Worm (Caenorhabditis elegans): ENCODE results near the gene gtsf-1.
"Not testable (repeated sequence)": the region's sequence is repeated elsewhere in the genome, so short reads cannot be mapped to it uniquely, and the experiment has no call there.

The gtsf-1 gene

DNA sequence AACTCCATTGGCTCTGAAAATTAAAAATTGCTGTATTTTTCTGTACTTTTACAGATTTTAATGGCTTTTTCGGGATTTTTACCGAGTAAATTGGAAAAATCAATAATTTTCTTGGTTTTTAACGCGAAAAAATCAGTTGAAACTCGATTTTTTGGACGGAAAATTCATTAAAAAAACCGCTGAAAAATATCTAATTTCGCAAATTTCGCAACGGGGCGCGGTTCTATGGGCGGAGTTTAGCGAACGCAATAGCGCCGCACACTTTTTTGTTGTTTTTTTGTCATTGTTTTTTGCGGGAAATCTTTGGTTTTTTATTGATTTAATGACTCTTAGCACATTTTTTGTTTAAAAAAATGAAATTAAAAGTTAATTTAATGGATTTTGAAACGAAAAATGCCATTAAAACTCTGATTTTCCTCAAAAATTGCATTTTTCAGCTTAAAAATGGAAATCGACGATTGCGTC lies 2.2 kb upstream of the gtsf-1 start, which contains the start of the genes mel-46 and lsy-13 (continued):
- TF ChIP-seq F23B12.7 (tag; optimal IDR thresholded peaks at IDR 0.05; ENCODE audit: insufficient read depth) (peak; percentile 42), F52B5.7 (tag; optimal IDR thresholded peaks at IDR 0.05) (no peak)

DNA sequence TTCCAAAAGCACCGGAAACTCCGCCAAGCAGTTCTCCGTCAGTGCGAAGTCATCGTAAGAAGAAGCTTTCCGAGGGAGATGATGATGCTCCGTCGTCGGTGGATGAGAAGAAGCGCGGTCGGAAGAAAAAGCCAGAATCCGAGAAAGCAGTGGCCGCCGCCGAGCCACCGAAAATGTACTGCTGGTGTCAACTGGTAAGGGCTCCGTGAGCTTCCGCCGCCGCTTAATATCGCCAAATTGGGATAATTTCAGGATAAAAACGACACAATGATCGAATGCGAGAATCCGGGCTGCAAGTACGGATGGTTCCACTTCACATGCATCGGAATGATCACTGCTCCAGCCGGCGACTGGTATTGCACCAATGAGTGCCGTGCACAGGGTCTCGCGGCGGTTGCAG lies 764 bp upstream of the gtsf-1 start:
- TF ChIP-seq hsf-1 (GFP tag; IDR thresholded peaks at IDR 0.05) (peak; percentile 59; the same call in 1 of the 2 replicates), zfh-2 (GFP tag; conservative IDR thresholded peaks at IDR 0.05) (peak; percentile 75), aptf-3 (GFP tag; IDR thresholded peaks at IDR 0.05) (no peak), nfyb-1 (GFP tag; IDR thresholded peaks at IDR 0.05) (no peak)

DNA sequence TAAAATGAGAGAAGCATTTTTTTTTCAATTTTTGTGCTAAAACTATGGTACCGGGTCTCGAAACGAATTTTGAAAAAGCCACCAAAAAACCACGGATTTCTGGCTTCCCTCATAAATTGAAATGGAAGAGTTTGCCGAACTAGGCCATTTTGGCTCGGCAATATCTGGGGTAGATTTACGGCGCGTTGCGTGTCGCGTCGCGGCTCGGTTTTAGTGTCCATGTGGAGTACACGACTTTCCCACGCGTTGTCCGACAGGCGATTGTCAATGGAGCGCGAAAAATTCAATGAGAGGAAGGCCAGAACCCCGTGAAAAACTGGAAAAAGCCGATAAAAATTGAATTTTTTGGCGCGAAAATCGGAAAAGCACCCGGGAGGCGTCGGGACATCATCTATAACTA lies 847 bp downstream of the gtsf-1 start:
- TF ChIP-seq Y79H2A.3 (GFP tag; conservative IDR thresholded peaks at IDR 0.05) (peak; percentile 63; the same call in 1 of the 2 replicates), snpc-4 (tag; optimal IDR thresholded peaks at IDR 0.05) (peak in 1 of 4 experiments; percentile 79), madf-3 (GFP tag; IDR thresholded peaks at IDR 0.05) (peak; percentile 81), attf-6 (GFP tag; IDR thresholded peaks at IDR 0.05) (peak; percentile 80)
- TF ChIP-seq snpc-4 (GFP tag; optimal IDR thresholded peaks at IDR 0.05): not testable (repeated sequence)

DNA sequence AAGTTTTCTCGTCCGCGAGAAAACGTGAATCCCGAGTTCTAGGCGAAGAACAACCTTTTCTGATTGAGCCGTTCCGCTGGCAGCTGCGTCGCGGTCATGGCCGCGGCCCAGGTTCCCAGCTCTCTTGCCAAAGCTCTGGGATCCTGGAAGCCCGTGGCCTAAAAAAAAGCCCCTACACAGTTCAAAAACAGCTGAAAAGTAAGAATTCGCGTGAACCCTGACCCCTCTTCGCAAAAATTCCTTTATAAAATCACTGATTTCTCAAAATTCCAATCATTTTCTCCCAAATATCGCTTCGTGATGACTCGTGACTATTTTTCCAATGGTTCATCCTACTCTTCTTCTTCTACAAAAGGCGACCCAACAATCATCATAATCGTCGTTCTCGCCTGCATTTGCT lies 1.6 kb downstream of the gtsf-1 start, which contains the start of gene T06A10.107:
TSS of gene T06A10.107 (plus strand) at position 301 of the 400 bp plus-strand sequence.
- 0 out of 2 replicates have a peak, but pooled peaks have one; percentile 39 for TF ChIP-seq zfh-2 (GFP tag; conservative IDR thresholded peaks at IDR 0.05)
- no peak for TF ChIP-seq snpc-4 (GFP tag; optimal IDR thresholded peaks at IDR 0.05)
- peak in 1 of 4 experiments; percentile 25 for TF ChIP-seq snpc-4 (tag; optimal IDR thresholded peaks at IDR 0.05)
- peak; percentile 28; the same call in 1 of the 2 replicates for TF ChIP-seq ceh-58 (GFP tag; IDR thresholded peaks at IDR 0.05)
- TF ChIP-seq dpff-1 (tag; optimal IDR thresholded peaks at IDR 0.05): no peak
- TF ChIP-seq C17E4.6 (GFP tag; IDR thresholded peaks at IDR 0.05): no peak
- TF ChIP-seq ztf-6 (GFP tag; IDR thresholded peaks at IDR 0.05): no peak
- no peak for TF ChIP-seq hsf-1 (GFP tag; IDR thresholded peaks at IDR 0.05)
- TF ChIP-seq lin-26 (GFP tag; IDR thresholded peaks at IDR 0.05): no peak
- TF ChIP-seq rcor-1 (GFP tag; IDR thresholded peaks at IDR 0.05): no peak
- no peak for TF ChIP-seq chd-7 (tag; optimal IDR thresholded peaks at IDR 0.05)

DNA sequence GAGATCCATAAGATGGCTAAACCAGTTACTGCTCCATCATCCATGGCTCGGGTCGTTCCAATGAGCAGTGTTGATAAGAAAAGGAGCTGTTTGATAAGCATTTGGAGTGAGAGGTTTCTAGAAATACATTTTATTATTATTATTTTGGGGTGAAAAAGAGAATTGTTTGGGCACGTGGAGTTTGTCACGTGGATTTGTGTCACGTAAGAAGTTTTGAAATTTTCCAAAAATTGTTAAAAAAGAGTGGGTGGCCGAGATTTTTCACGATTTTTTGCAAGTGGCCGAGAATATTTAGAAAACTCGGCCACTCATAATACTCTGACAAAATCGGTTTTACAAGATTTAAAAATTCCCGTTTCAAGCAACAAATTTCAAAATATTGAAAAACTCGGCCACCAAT lies 3.3 kb downstream of the gtsf-1 start, which contains the start of gene T06A10.106:
TSS of gene T06A10.106 (minus strand) at position 101 of the 400 bp plus-strand sequence.
- no peak for TF ChIP-seq rec-8 (tag; optimal IDR thresholded peaks at IDR 0.05)
- no peak for TF ChIP-seq xnd-1 (tag; optimal IDR thresholded peaks at IDR 0.05)
- no peak for TF ChIP-seq madf-10 (tag; optimal IDR thresholded peaks at IDR 0.05)
- TF ChIP-seq F57A8.1 (GFP tag; optimal IDR thresholded peaks at IDR 0.05): no peak
- TF ChIP-seq Y79H2A.3 (GFP tag; conservative IDR thresholded peaks at IDR 0.05): no peak
- TF ChIP-seq let-607 (tag; optimal IDR thresholded peaks at IDR 0.05): no peak
- no peak for TF ChIP-seq C06A6.2 (GFP tag; conservative IDR thresholded peaks at IDR 0.05)
- no peak for TF ChIP-seq ztf-26 (tag; optimal IDR thresholded peaks at IDR 0.05)
- TF ChIP-seq aptf-3 (GFP tag; IDR thresholded peaks at IDR 0.05): no peak
- no peak for TF ChIP-seq tbx-9 (tag; optimal IDR thresholded peaks at IDR 0.05; ENCODE audit: borderline replicate concordance)
- no peak for TF ChIP-seq ztf-3 (GFP tag; optimal IDR thresholded peaks at IDR 0.05)
- TF ChIP-seq nhr-90 (tag; optimal IDR thresholded peaks at IDR 0.05): no peak
- TF ChIP-seq lin-54 (GFP tag; optimal IDR thresholded peaks at IDR 0.05): no peak
- TF ChIP-seq chd-7 (tag; optimal IDR thresholded peaks at IDR 0.05): no peak
- TF ChIP-seq akir-1 (GFP tag; optimal IDR thresholded peaks at IDR 0.05): no peak
- no peak for TF ChIP-seq ets-4 (GFP tag; optimal IDR thresholded peaks at IDR 0.05)
